Fruit fly (Drosophila melanogaster) whole organism, embryonic: Measurements from ENCODE around the gene cni.

Experiments used
- Atf6 ChIP-seq: fragments of 200-800 bp; sonication (Bioruptor generic); IDR thresholded peaks from 2 replicates; pipeline ENCODE4 v1.3.6; 2022; ENCODE audit warnings: missing biosample characterization, missing genetic modification characterization
- CG18476 ChIP-seq: fragments of 200-800 bp; sonication (Bioruptor generic); optimal IDR thresholded peaks from 2 replicates; lab custom pipeline; 2016; ENCODE audit warnings: missing biosample characterization, mild to moderate bottlenecking, missing genetic modification characterization
- D ChIP-seq, 2 experiments: fragments of 200-800 bp in 1 of 2; fragments of >200 bp in 1 of 2; sonication (Bioruptor generic) in 1 of 2; optimal IDR thresholded peaks; 2 replicates in 1 of 2; 3 replicates in 1 of 2; lab custom pipeline; 2017; ENCODE audit warnings: mild to moderate bottlenecking in 1 of 2, missing biosample characterization in 1 of 2, missing genetic modification characterization in 1 of 2, missing genetic modification reagents in 1 of 2
- Hand ChIP-seq: fragments of 200-800 bp; sonication (Bioruptor generic); optimal IDR thresholded peaks from 2 replicates; lab custom pipeline; 2017; ENCODE audit warnings: mild to moderate bottlenecking, missing biosample characterization, missing genetic modification reagents, missing genetic modification characterization
- Sox100B ChIP-seq: fragments of 200-800 bp; sonication (Bioruptor generic); optimal IDR thresholded peaks from 3 replicates; lab custom pipeline; 2018; ENCODE audit warnings: missing biosample characterization, mild to moderate bottlenecking, missing genetic modification characterization
- YL-1 ChIP-seq: fragments of 200-800 bp; sonication (Bioruptor generic); optimal IDR thresholded peaks from 3 replicates; lab custom pipeline; 2017; ENCODE audit warnings: missing biosample characterization, mild to moderate bottlenecking, missing genetic modification characterization
- gro ChIP-seq: fragments of 200-800 bp; sonication (Bioruptor generic); optimal IDR thresholded peaks from 2 replicates; lab custom pipeline; 2016; ENCODE audit warnings: missing biosample characterization, missing genetic modification characterization
- pnt ChIP-seq: fragments of 200-800 bp; sonication (Bioruptor generic); optimal IDR thresholded peaks from 3 replicates; lab custom pipeline; 2016; ENCODE audit warnings: missing biosample characterization, missing genetic modification characterization
- trh ChIP-seq: fragments of 200-800 bp; sonication (Bioruptor generic); optimal IDR thresholded peaks from 2 replicates; lab custom pipeline; 2016; ENCODE audit warnings: missing biosample characterization, missing genetic modification characterization

DNA sequence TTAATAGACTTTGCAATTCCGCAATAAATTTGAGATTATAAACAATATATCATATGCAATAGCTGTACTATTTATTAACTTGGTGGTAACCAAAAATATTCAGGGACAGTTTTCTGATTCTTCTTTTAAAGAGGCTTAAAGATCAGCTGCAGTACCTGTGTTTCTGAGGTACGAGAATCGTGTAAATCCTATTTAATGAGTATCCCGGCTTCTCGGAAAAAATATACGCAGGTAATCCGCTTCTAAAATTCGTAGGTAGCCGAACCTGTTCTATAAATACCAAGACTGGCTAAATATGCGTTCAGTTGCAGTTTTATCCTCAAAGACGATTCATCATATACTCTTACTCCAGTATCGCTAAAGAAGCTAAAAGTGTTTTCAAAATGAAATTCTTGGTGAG, 19.1 kb upstream of the cni start, which contains the start of gene CG4440:
- no peak for TF ChIP-seq Atf6
- no peak for TF ChIP-seq pnt (GFP tag; lab: Kevin White, UChicago)
- TF ChIP-seq gro, result no peak
- TF ChIP-seq Hand, result no peak
- TF ChIP-seq D (optimal IDR thresholded peaks at IDR 0.05; lab: Kevin White, UChicago), result no peak
- no peak for TF ChIP-seq D (GFP tag; optimal IDR thresholded peaks at IDR 0.05; lab: Kevin White, UChicago)
- TF ChIP-seq Sox100B, result no peak
- no peak for TF ChIP-seq trh (GFP tag; lab: Kevin White, UChicago)
- no peak for TF ChIP-seq YL-1 (GFP tag; lab: Kevin White, UChicago)
- TF ChIP-seq CG18476 (GFP tag; lab: Kevin White, UChicago), result no peak
